Worm (Caenorhabditis elegans) whole organism, late embryonic: ENCODE results near the gene F53A9.9.

Experiments
- ama-1 ChIP-seq: fragments of 150-350 bp; optimal IDR thresholded peaks from 2 replicates; lab custom pipeline; 2014
- ceh-2 ChIP-seq: sonication (generic microtip); optimal IDR thresholded peaks from 2 replicates; lab custom pipeline; 2016; ENCODE audit warnings: missing genotype, missing genetic modification characterization, missing compliant biosample characterization
- ceh-34 ChIP-seq: sonication (generic microtip); optimal IDR thresholded peaks from 2 replicates; lab custom pipeline; 2016; ENCODE audit warnings: mild to moderate bottlenecking, missing genetic modification characterization, missing compliant biosample characterization
- fkh-10 ChIP-seq: fragments of 150-350 bp; optimal IDR thresholded peaks from 2 replicates; lab custom pipeline; 2014; ENCODE audit warnings: missing biosample characterization, missing genetic modification reagents, missing genetic modification characterization
- hlh-30 ChIP-seq: sonication (generic microtip); optimal IDR thresholded peaks from 2 replicates; lab custom pipeline; 2017; ENCODE audit warnings: antibody characterized with exemption, missing genetic modification characterization, missing compliant biosample characterization; ENCODE audit not compliant: insufficient read depth
- hlh-8 ChIP-seq: sonication (generic microtip); optimal IDR thresholded peaks from 2 replicates; lab custom pipeline; 2016; ENCODE audit warnings: missing genotype, missing genetic modification characterization, missing compliant biosample characterization
- nhr-11 ChIP-seq: fragments of 150-350 bp; optimal IDR thresholded peaks from 2 replicates; lab custom pipeline; 2014; ENCODE audit warnings: missing biosample characterization, missing genetic modification characterization
- odd-2 ChIP-seq: sonication (generic microtip); optimal IDR thresholded peaks from 2 replicates; lab custom pipeline; 2017; ENCODE audit warnings: antibody characterized with exemption, mild to moderate bottlenecking, missing genetic modification characterization, missing compliant biosample characterization
- pha-2 ChIP-seq: sonication (generic microtip); optimal IDR thresholded peaks from 2 replicates; lab custom pipeline; 2017; ENCODE audit warnings: mild to moderate bottlenecking, missing genetic modification characterization, missing compliant biosample characterization
- pha-4 ChIP-seq: fragments of 150-350 bp; optimal IDR thresholded peaks from 2 replicates; lab custom pipeline; 2018; ENCODE audit warnings: missing biosample characterization, missing genetic modification reagents, missing genetic modification characterization
- rnt-1 ChIP-seq: sonication (generic microtip); optimal IDR thresholded peaks from 2 replicates; lab custom pipeline; 2016; ENCODE audit warnings: missing genetic modification characterization, missing compliant biosample characterization
- sox-4 ChIP-seq: sonication (generic microtip); optimal IDR thresholded peaks from 2 replicates; lab custom pipeline; 2017; ENCODE audit warnings: mild to moderate bottlenecking, missing genetic modification characterization, inconsistent platforms, missing compliant biosample characterization
- tbx-2 ChIP-seq: sonication (generic microtip); optimal IDR thresholded peaks from 2 replicates; lab custom pipeline; 2016; ENCODE audit warnings: missing genetic modification characterization, missing compliant biosample characterization

ce11 chrX:8677320-8677719, 43.2 kb downstream of the F53A9.9 start:
- TF ChIP-seq sox-4 (tag; lab: Kevin White, UChicago) (no peak), rnt-1 (no peak), fkh-10 (GFP tag; lab: Kevin White, UChicago) (no peak), ama-1 (no peak), tbx-2 (no peak), pha-2 (tag; lab: Kevin White, UChicago) (no peak), pha-4 (tag; lab: Kevin White, UChicago) (no peak), odd-2 (tag; lab: Kevin White, UChicago) (no peak), nhr-11 (tag; lab: Kevin White, UChicago) (no peak), ceh-34 (tag; lab: Kevin White, UChicago) (no peak), hlh-8 (tag; lab: Kevin White, UChicago) (no peak), ceh-2 (tag; lab: Kevin White, UChicago) (no peak), hlh-30 (no peak)
